Worm (Caenorhabditis elegans) whole organism, mixed stage, embryonic: Measurements from ENCODE around the gene Y73F8A.35.
A peak's percentile ranks its signal among the peaks of the same experiment; 100 is the strongest.

Source experiments
- blmp-1 ChIP-seq: fragments of 150-350 bp; optimal IDR thresholded peaks from 2 replicates; lab custom pipeline; 2014; ENCODE audit warnings: missing biosample characterization, missing genetic modification characterization
- drap-1 ChIP-seq: fragments of 200-800 bp; sonication (Bioruptor generic); optimal IDR thresholded peaks from 3 replicates; lab custom pipeline; 2018; ENCODE audit warnings: mild to moderate bottlenecking, missing genetic modification characterization, missing compliant biosample characterization
- hlh-1 ChIP-seq: fragments of 150-350 bp; optimal IDR thresholded peaks from 2 replicates; lab custom pipeline; 2014; ENCODE audit warnings: missing biosample characterization, missing genetic modification reagents, missing genetic modification characterization
- lin-13 ChIP-seq: fragments of 150-350 bp; optimal IDR thresholded peaks from 2 replicates; lab custom pipeline; 2014; ENCODE audit warnings: missing biosample characterization, missing genetic modification characterization
- nhr-12 ChIP-seq: fragments of 150-350 bp; optimal IDR thresholded peaks from 2 replicates; lab custom pipeline; 2014; ENCODE audit warnings: missing biosample characterization, missing genetic modification characterization
- nhr-76 ChIP-seq: sonication (generic microtip); optimal IDR thresholded peaks from 2 replicates; lab custom pipeline; 2017; ENCODE audit warnings: missing biosample characterization, missing genetic modification characterization
- pha-4 ChIP-seq: fragments of 150-350 bp; optimal IDR thresholded peaks from 2 replicates; lab custom pipeline; 2018; ENCODE audit warnings: missing biosample characterization, missing genetic modification reagents, missing genetic modification characterization
- tbx-8 ChIP-seq: fragments of 200-800 bp; sonication (Bioruptor generic); optimal IDR thresholded peaks from 2 replicates; lab custom pipeline; 2018; ENCODE audit warnings: mild to moderate bottlenecking, missing genetic modification characterization, moderate library complexity, missing compliant biosample characterization
- unc-62 ChIP-seq: fragments of 150-350 bp; optimal IDR thresholded peaks from 2 replicates; lab custom pipeline; 2014; ENCODE audit warnings: missing biosample characterization, missing genetic modification reagents, missing genetic modification characterization
- ztf-11 ChIP-seq: fragments of 150-350 bp; optimal IDR thresholded peaks from 2 replicates; lab custom pipeline; 2014; ENCODE audit warnings: missing biosample characterization, missing genetic modification characterization

ce11 chrIV:15570770-15571169, 31.0 kb upstream of the Y73F8A.35 start:
- peak; percentile 25 for TF ChIP-seq ztf-11 (tag; lab: Kevin White, UChicago)
- TF ChIP-seq lin-13: peak; percentile 29
- no peak for TF ChIP-seq nhr-12 (tag; lab: Kevin White, UChicago)
- TF ChIP-seq drap-1 (GFP tag; lab: Kevin White, UChicago): no peak
- no peak for TF ChIP-seq blmp-1 (tag; lab: Kevin White, UChicago)
- no peak for TF ChIP-seq tbx-8
- peak; percentile 93 for TF ChIP-seq unc-62 (GFP tag; lab: Kevin White, UChicago)
- TF ChIP-seq nhr-76: no peak
- peak; percentile 41 for TF ChIP-seq hlh-1 (tag; lab: Kevin White, UChicago)
- TF ChIP-seq pha-4 (tag; lab: Kevin White, UChicago): peak; percentile 89
